Worm (Caenorhabditis elegans) whole organism, L1 larva: Measurements from ENCODE around the gene F56D6.18.

Experiments used
- C16A3.4 ChIP-seq: fragments of 150-350 bp; optimal IDR thresholded peaks from 2 replicates; lab custom pipeline; 2014; ENCODE audit warnings: missing biosample characterization, missing genetic modification characterization
- F16B12.6 ChIP-seq: fragments of 150-350 bp; optimal IDR thresholded peaks from 2 replicates; lab custom pipeline; 2014; ENCODE audit warnings: missing biosample characterization, missing genetic modification characterization
- blmp-1 ChIP-seq: fragments of 150-350 bp; optimal IDR thresholded peaks from 2 replicates; lab custom pipeline; 2014; ENCODE audit warnings: missing biosample characterization, missing genetic modification characterization
- ceh-8 ChIP-seq: fragments of 200-800 bp; sonication (Bioruptor generic); optimal IDR thresholded peaks from 2 replicates; lab custom pipeline; 2018; ENCODE audit warnings: mild to moderate bottlenecking, missing genetic modification characterization, moderate library complexity, missing compliant biosample characterization
- ceh-82 ChIP-seq, 3 experiments: fragments of 150-350 bp in 1 of 3; sonication (generic microtip) in 2 of 3; optimal IDR thresholded peaks; 2 replicates each; lab custom pipeline; 2014 to 2017; ENCODE audit warnings: missing biosample characterization in 3 of 3, missing genetic modification characterization in 3 of 3
- dsc-1 ChIP-seq: sonication (generic microtip); optimal IDR thresholded peaks from 2 replicates; lab custom pipeline; 2016; ENCODE audit warnings: mild to moderate bottlenecking, missing genetic modification characterization, missing compliant biosample characterization
- efl-1 ChIP-seq, 4 experiments: fragments of 150-350 bp; optimal IDR thresholded peaks in 3 of 4; peaks in 1 of 4; 1 replicate in 1 of 4; 2 replicates in 3 of 4; lab custom pipeline; 2014; ENCODE audit warnings: missing biosample characterization in 2 of 4, missing genetic modification characterization in 2 of 4, missing genetic modification reagents in 2 of 4
- egl-13 ChIP-seq: sonication (generic microtip); optimal IDR thresholded peaks from 2 replicates; lab custom pipeline; 2016; ENCODE audit warnings: missing genotype, missing genetic modification reagents, missing genetic modification characterization, missing compliant biosample characterization
- elt-2 ChIP-seq: sonication (generic microtip); optimal IDR thresholded peaks from 2 replicates; lab custom pipeline; 2016; ENCODE audit warnings: missing genetic modification characterization, mild to moderate bottlenecking, inconsistent platforms, missing compliant biosample characterization, missing genetic modification reagents
- elt-3 ChIP-seq, 6 experiments: fragments of 150-350 bp in 1 of 6; sonication (generic microtip); optimal IDR thresholded peaks; 2 replicates each; lab custom pipeline; 2017 to 2018; ENCODE audit warnings: missing biosample characterization in 6 of 6, missing genetic modification characterization in 6 of 6, inconsistent platforms in 1 of 6
- fkh-10 ChIP-seq: sonication (generic microtip); optimal IDR thresholded peaks from 2 replicates; lab custom pipeline; 2017; ENCODE audit warnings: missing biosample characterization, missing genetic modification reagents, missing genetic modification characterization
- fos-1 ChIP-seq: fragments of 150-350 bp; optimal IDR thresholded peaks from 2 replicates; lab custom pipeline; 2014; ENCODE audit warnings: missing biosample characterization, missing genetic modification characterization
- hlh-4 ChIP-seq: sonication (generic microtip); optimal IDR thresholded peaks from 2 replicates; lab custom pipeline; 2016; ENCODE audit warnings: mild to moderate bottlenecking, missing genetic modification characterization, missing compliant biosample characterization
- hpl-2 ChIP-seq: fragments of 150-350 bp; optimal IDR thresholded peaks from 2 replicates; lab custom pipeline; 2014; ENCODE audit warnings: missing biosample characterization, missing genetic modification reagents, missing genetic modification characterization
- irx-1 ChIP-seq: sonication (generic microtip); optimal IDR thresholded peaks from 2 replicates; lab custom pipeline; 2016; ENCODE audit warnings: missing genetic modification characterization, missing compliant biosample characterization
- isw-1 ChIP-seq: fragments of 200-800 bp; sonication (Bioruptor generic); IDR thresholded peaks from 2 replicates; pipeline ENCODE4 v1.3.6; 2022; ENCODE audit warnings: missing genetic modification characterization, missing compliant biosample characterization
- lin-39 ChIP-seq: fragments of 150-350 bp; optimal IDR thresholded peaks from 2 replicates; lab custom pipeline; 2014; ENCODE audit warnings: missing biosample characterization, missing genetic modification reagents, missing genetic modification characterization
- mab-9 ChIP-seq: fragments of 200-800 bp; sonication (Bioruptor generic); IDR thresholded peaks from 2 replicates; pipeline ENCODE4 v1.3.6; 2022; ENCODE audit warnings: missing genetic modification reagents, missing genetic modification characterization, missing compliant biosample characterization
- mdl-1 ChIP-seq, 2 experiments: fragments of 150-350 bp; optimal IDR thresholded peaks; 2 replicates each; lab custom pipeline; 2014 to 2017; ENCODE audit warnings: missing biosample characterization in 2 of 2, missing genetic modification characterization in 2 of 2, inconsistent platforms in 1 of 2
- mef-2 ChIP-seq: fragments of 150-350 bp; optimal IDR thresholded peaks from 2 replicates; lab custom pipeline; 2014; ENCODE audit warnings: missing biosample characterization, missing genetic modification characterization
- mep-1 ChIP-seq: fragments of 150-350 bp; optimal IDR thresholded peaks from 2 replicates; lab custom pipeline; 2014; ENCODE audit warnings: missing biosample characterization, missing genetic modification characterization
- nhr-47 ChIP-seq: sonication (generic microtip); optimal IDR thresholded peaks from 2 replicates; lab custom pipeline; 2016; ENCODE audit warnings: mild to moderate bottlenecking, missing genetic modification characterization, moderate library complexity, missing compliant biosample characterization
- nhr-71 ChIP-seq: sonication (generic microtip); optimal IDR thresholded peaks from 2 replicates; lab custom pipeline; 2016; ENCODE audit warnings: mild to moderate bottlenecking, missing genetic modification characterization, moderate library complexity, missing compliant biosample characterization
- nhr-90 ChIP-seq: sonication (generic microtip); optimal IDR thresholded peaks from 2 replicates; lab custom pipeline; 2016; ENCODE audit warnings: mild to moderate bottlenecking, missing genetic modification characterization, missing compliant biosample characterization; ENCODE audit not compliant: poor library complexity
- pqm-1 ChIP-seq: sonication (generic microtip); optimal IDR thresholded peaks from 3 replicates; lab custom pipeline; 2017; ENCODE audit warnings: missing biosample characterization, missing genetic modification characterization
- snu-23 ChIP-seq: sonication (generic microtip); optimal IDR thresholded peaks from 2 replicates; lab custom pipeline; 2016; ENCODE audit warnings: missing genetic modification characterization, missing compliant biosample characterization
- sup-37 ChIP-seq: fragments of 200-800 bp; sonication (Bioruptor generic); optimal IDR thresholded peaks from 2 replicates; lab custom pipeline; 2018; ENCODE audit warnings: mild to moderate bottlenecking, missing genetic modification characterization, missing compliant biosample characterization
- swsn-7 ChIP-seq: sonication (generic microtip); optimal IDR thresholded peaks from 2 replicates; lab custom pipeline; 2016; ENCODE audit warnings: missing genetic modification characterization, missing compliant biosample characterization
- unc-30 ChIP-seq: sonication (generic microtip); optimal IDR thresholded peaks from 2 replicates; lab custom pipeline; 2017; ENCODE audit warnings: missing biosample characterization, missing genetic modification characterization
- vab-15 ChIP-seq: sonication (generic microtip); optimal IDR thresholded peaks from 2 replicates; lab custom pipeline; 2017; ENCODE audit warnings: missing genotype, mild to moderate bottlenecking, missing genetic modification characterization, missing compliant biosample characterization
- ztf-11 ChIP-seq, 2 experiments: sonication (generic microtip); optimal IDR thresholded peaks; 2 replicates each; lab custom pipeline; 2016 to 2017; ENCODE audit warnings: missing genetic modification characterization in 2 of 2, missing biosample characterization in 1 of 2, missing compliant biosample characterization in 1 of 2

The F56D6.18 gene

ce11 chrIV:3921898-3922297 lies 10.2 kb upstream of the F56D6.18 start, which contains the start of gene clec-67:
Gene clec-67 (plus strand): TSS chrIV:3922165.
- TF ChIP-seq elt-2 (tag; lab: Kevin White, UChicago) (peak; percentile 94), elt-3 (tag; optimal IDR thresholded peaks at IDR 0.05; lab: Kevin White, UChicago) (no peak), fkh-10 (GFP tag; lab: Kevin White, UChicago) (no peak), pqm-1 (tag; lab: Kevin White, UChicago) (peak; percentile 21)

ce11 chrIV:3919506-3919905 lies 7.8 kb upstream of the F56D6.18 start, which contains the start of gene srz-19:
Gene srz-19 (plus strand): TSS chrIV:3919806.
- TF ChIP-seq blmp-1 (tag; lab: Kevin White, UChicago) (no peak), ceh-82 (tag; optimal IDR thresholded peaks at IDR 0.05; lab: Kevin White, UChicago) (no peak), isw-1 (GFP tag; lab: Robert Waterston, UW) (no peak), nhr-90 (tag; lab: Kevin White, UChicago) (no peak), hlh-4 (tag; lab: Kevin White, UChicago) (no peak), egl-13 (no peak), ztf-11 (tag; optimal IDR thresholded peaks at IDR 0.05; lab: Kevin White, UChicago) (no peak)

- TF ChIP-seq F16B12.6 (tag; lab: Kevin White, UChicago) (no peak), sup-37 (GFP tag; lab: Kevin White, UChicago) (no peak), hpl-2 (GFP tag; lab: Kevin White, UChicago) (no peak), hlh-4 (tag; lab: Kevin White, UChicago) (no peak), mdl-1 (tag; optimal IDR thresholded peaks at IDR 0.05; lab: Kevin White, UChicago) (no peak), mef-2 (no peak), swsn-7 (tag; lab: Kevin White, UChicago) (no peak), fos-1 (tag; lab: Kevin White, UChicago) (no peak)
Measured at ce11 chrIV:3918160-3918559, 6.4 kb upstream of the F56D6.18 start, which contains the start of gene F56D6.23. Gene F56D6.23 (plus strand): TSS chrIV:3918460.

ce11 chrIV:3917405-3917804 lies 5.7 kb upstream of the F56D6.18 start, which contains the start of gene F56D6.14:
Gene F56D6.14 (plus strand): TSS chrIV:3917705.
- TF ChIP-seq dsc-1 (tag; lab: Kevin White, UChicago) (no peak), mep-1 (no peak)
- TF ChIP-seq, all 84 proteins: peak for 0

ce11 chrIV:3915296-3915695 lies 3.5 kb upstream of the F56D6.18 start, which contains the start of gene srz-20:
Gene srz-20 (plus strand): TSS chrIV:3915596.
- TF ChIP-seq pqm-1 (tag; lab: Kevin White, UChicago): no peak
- TF ChIP-seq nhr-71 (tag; lab: Kevin White, UChicago): no peak
- TF ChIP-seq mab-9 (GFP tag; lab: Robert Waterston, UW): no peak
- no peak for TF ChIP-seq lin-39 (tag; lab: Kevin White, UChicago)
- TF ChIP-seq snu-23 (GFP tag; lab: Kevin White, UChicago): no peak

ce11 chrIV:3914462-3914861 lies 2.7 kb upstream of the F56D6.18 start, which contains the start of gene F56D6.19:
Gene F56D6.19 (plus strand): TSS chrIV:3914762.
- no peak for TF ChIP-seq vab-15
- no peak for TF ChIP-seq irx-1 (tag; lab: Kevin White, UChicago)
- no peak for TF ChIP-seq nhr-47 (tag; lab: Kevin White, UChicago)
- no peak for TF ChIP-seq ceh-8
- no peak for TF ChIP-seq sup-37 (GFP tag; lab: Kevin White, UChicago)
- no peak for TF ChIP-seq C16A3.4 (tag; lab: Kevin White, UChicago)
- TF ChIP-seq unc-30: no peak
- no peak for TF ChIP-seq efl-1 (optimal IDR thresholded peaks at IDR 0.05; lab: Kevin White, UChicago)
- peak in 1 of 2 experiments; percentile 64 for TF ChIP-seq efl-1 (GFP tag; optimal IDR thresholded peaks at IDR 0.05 in 1 of 2; lab: Kevin White, UChicago)
- TF ChIP-seq dsc-1 (tag; lab: Kevin White, UChicago): no peak
